Fruit fly (Drosophila melanogaster): Measurements from ENCODE around the gene CG4459.

Gene CG4459

dm6 chr3R:19890340-19890998 lies 38.0 kb downstream of the CG4459 start, which contains the start of gene CG4733 (continued):
- no peak for TF ChIP-seq CG9705 (GFP tag; optimal IDR thresholded peaks at IDR 0.05)

dm6 chr3R:19889603-19890187 lies 38.7 kb downstream of the CG4459 start:
- TF ChIP-seq pan (optimal IDR thresholded peaks at IDR 0.05) (no peak), Mio (GFP tag; optimal IDR thresholded peaks at IDR 0.05) (no peak), tai (GFP tag; optimal IDR thresholded peaks at IDR 0.05) (no peak), Vsx2 (GFP tag; optimal IDR thresholded peaks at IDR 0.05; ENCODE audit: partially characterized antibody) (no peak), ey (GFP tag; optimal IDR thresholded peaks at IDR 0.05) (no peak), fru (GFP tag; optimal IDR thresholded peaks at IDR 0.05) (peak; percentile 13), CG32264 (GFP tag; optimal IDR thresholded peaks at IDR 0.05) (no peak), Dif (GFP tag; optimal IDR thresholded peaks at IDR 0.05; ENCODE audit: partially characterized antibody) (peak; percentile 78), psq (GFP tag; optimal IDR thresholded peaks at IDR 0.05) (no peak), dl (GFP tag; optimal IDR thresholded peaks at IDR 0.05; ENCODE audit: insufficient read depth in 1 of 2, partially characterized antibody in 2 of 2) (peak; percentile 56 to 70), Hr78 (GFP tag; optimal IDR thresholded peaks at IDR 0.05) (no peak), Sp1 (GFP tag; optimal IDR thresholded peaks at IDR 0.05) (no peak), lola (GFP tag; optimal IDR thresholded peaks at IDR 0.05) (no peak)

- TF ChIP-seq dmrt93B (GFP tag; optimal IDR thresholded peaks at IDR 0.05) (no peak), psq (GFP tag; optimal IDR thresholded peaks at IDR 0.05) (no peak), ey (GFP tag; optimal IDR thresholded peaks at IDR 0.05) (no peak), dl (GFP tag; optimal IDR thresholded peaks at IDR 0.05; ENCODE audit: insufficient read depth in 1 of 2, partially characterized antibody in 2 of 2) (no peak), GATAd (GFP tag; optimal IDR thresholded peaks at IDR 0.05) (no peak), Dfd (GFP tag; optimal IDR thresholded peaks at IDR 0.05) (no peak), Dif (GFP tag; optimal IDR thresholded peaks at IDR 0.05; ENCODE audit: partially characterized antibody) (no peak), lola (GFP tag; optimal IDR thresholded peaks at IDR 0.05) (no peak), HLH106 (tag; optimal IDR thresholded peaks at IDR 0.05) (no peak), Myc (optimal IDR thresholded peaks at IDR 0.05) (no peak), Abd-B (GFP tag; optimal IDR thresholded peaks at IDR 0.05) (no peak), Hnf4 (GFP tag; optimal IDR thresholded peaks at IDR 0.05) (no peak)
These were observed 40.2 kb downstream of the CG4459 start, which contains the start of gene ninaE for dm6 chr3R:19888156-19888784. ninaE (minus strand) TSS chr3R:19888206.

- TF ChIP-seq brk (GFP tag; optimal IDR thresholded peaks at IDR 0.05): no peak
- peak; percentile 40 for TF ChIP-seq CG9705 (GFP tag; optimal IDR thresholded peaks at IDR 0.05)
- TF ChIP-seq psq (GFP tag; optimal IDR thresholded peaks at IDR 0.05): peak; percentile 17
- TF ChIP-seq Rel (GFP tag; optimal IDR thresholded peaks at IDR 0.05): peak; percentile 52
- peak; percentile 39 for TF ChIP-seq Rel (tag; optimal IDR thresholded peaks at IDR 0.05)
- TF ChIP-seq Jra (GFP tag; optimal IDR thresholded peaks at IDR 0.05): no peak
- TF ChIP-seq CG32264 (GFP tag; optimal IDR thresholded peaks at IDR 0.05): no peak
- TF ChIP-seq rgr (GFP tag; optimal IDR thresholded peaks at IDR 0.05): peak; percentile 73
- no peak for TF ChIP-seq CrebA (GFP tag; optimal IDR thresholded peaks at IDR 0.05; ENCODE audit: borderline replicate concordance)
- TF ChIP-seq HLH106 (tag; optimal IDR thresholded peaks at IDR 0.05): peak; percentile 67
- TF ChIP-seq dmrt93B (GFP tag; optimal IDR thresholded peaks at IDR 0.05): peak; percentile 48
- no peak for TF ChIP-seq Abd-B (GFP tag; optimal IDR thresholded peaks at IDR 0.05)
- TF ChIP-seq h (GFP tag; optimal IDR thresholded peaks at IDR 0.05): peak; percentile 80
- no peak for TF ChIP-seq Hr78 (GFP tag; optimal IDR thresholded peaks at IDR 0.05)
- TF ChIP-seq dl (GFP tag; optimal IDR thresholded peaks at IDR 0.05; ENCODE audit: insufficient read depth in 1 of 2, partially characterized antibody in 2 of 2): no peak
- no peak for TF ChIP-seq dsf (GFP tag; optimal IDR thresholded peaks at IDR 0.05; ENCODE audit: borderline replicate concordance)
- peak; percentile 60 to 79 for TF ChIP-seq foxo (GFP tag; optimal IDR thresholded peaks at IDR 0.05)
- no peak for TF ChIP-seq usp (GFP tag; optimal IDR thresholded peaks at IDR 0.05)
- no peak for TF ChIP-seq Dif (GFP tag; optimal IDR thresholded peaks at IDR 0.05; ENCODE audit: partially characterized antibody)
- TF ChIP-seq GATAd (GFP tag; optimal IDR thresholded peaks at IDR 0.05): no peak
- no peak for TF ChIP-seq N (GFP tag; optimal IDR thresholded peaks at IDR 0.05)
- TF ChIP-seq lola (GFP tag; optimal IDR thresholded peaks at IDR 0.05): no peak
- peak; percentile 67 for TF ChIP-seq fru (GFP tag; optimal IDR thresholded peaks at IDR 0.05)
- no peak for TF ChIP-seq Hnf4 (GFP tag; optimal IDR thresholded peaks at IDR 0.05)
- no peak for TF ChIP-seq woc (GFP tag; optimal IDR thresholded peaks at IDR 0.05)
- no peak for TF ChIP-seq sage (GFP tag; optimal IDR thresholded peaks at IDR 0.05)
- no peak for TF ChIP-seq Vsx2 (GFP tag; optimal IDR thresholded peaks at IDR 0.05; ENCODE audit: partially characterized antibody)
- TF ChIP-seq ey (GFP tag; optimal IDR thresholded peaks at IDR 0.05): peak; percentile 74
- TF ChIP-seq Dfd (GFP tag; optimal IDR thresholded peaks at IDR 0.05): no peak
- no peak for TF ChIP-seq jim (GFP tag; optimal IDR thresholded peaks at IDR 0.05)
- TF ChIP-seq sv (GFP tag; optimal IDR thresholded peaks at IDR 0.05): no peak
- TF ChIP-seq pan (optimal IDR thresholded peaks at IDR 0.05): no peak
- TF ChIP-seq Hr83 (GFP tag; optimal IDR thresholded peaks at IDR 0.05; ENCODE audit: poor library complexity, severe bottlenecking): no peak
- no peak for TF ChIP-seq Mio (GFP tag; optimal IDR thresholded peaks at IDR 0.05)
- TF ChIP-seq Myc (optimal IDR thresholded peaks at IDR 0.05): no peak
- no peak for TF ChIP-seq tai (GFP tag; optimal IDR thresholded peaks at IDR 0.05)
- peak; percentile 68 for TF ChIP-seq Sp1 (GFP tag; optimal IDR thresholded peaks at IDR 0.05)
These were observed 48.0 kb downstream of the CG4459 start for dm6 chr3R:19880431-19880939.
